Fruit fly (Drosophila melanogaster): ENCODE measurements around the gene CG10510.

Gene CG10510

dm6 chr3L:21252932-21253760 is 43.3 kb upstream of the CG10510 start:
- TF ChIP-seq Pif1A (GFP tag; optimal IDR thresholded peaks at IDR 0.05) = peak; percentile 60
- peak; percentile 43 for TF ChIP-seq Pif1B (GFP tag; optimal IDR thresholded peaks at IDR 0.05)
- TF ChIP-seq EcR (GFP tag; optimal IDR thresholded peaks at IDR 0.05) = peak; percentile 99
- no peak for TF ChIP-seq Ets98B (GFP tag; IDR thresholded peaks at IDR 0.05)
- TF ChIP-seq fd96Ca (GFP tag; IDR thresholded peaks at IDR 0.05) = no peak
- no peak for TF ChIP-seq Snoo (tag; optimal IDR thresholded peaks at IDR 0.05)
- peak; percentile 66 for TF ChIP-seq CG15710 (tag; optimal IDR thresholded peaks at IDR 0.05)
- no peak for TF ChIP-seq rn (GFP tag; IDR thresholded peaks at IDR 0.05)
- TF ChIP-seq CG10348 (GFP tag; IDR thresholded peaks at IDR 0.05) = no peak
- no peak for TF ChIP-seq CG12605 (GFP tag; IDR thresholded peaks at IDR 0.05)
- peak; percentile 91 for TF ChIP-seq CG9948 (tag; optimal IDR thresholded peaks at IDR 0.05)
- peak; percentile 71 for TF ChIP-seq CG14655 (GFP tag; optimal IDR thresholded peaks at IDR 0.05)
- TF ChIP-seq CG32121 (GFP tag; IDR thresholded peaks at IDR 0.05) = no peak
- peak; percentile 88 for TF ChIP-seq CG17806 (tag; optimal IDR thresholded peaks at IDR 0.05)
- peak; percentile 50 for TF ChIP-seq CG8301 (tag; optimal IDR thresholded peaks at IDR 0.05)
- peak; percentile 60 for TF ChIP-seq CG34367 (tag; optimal IDR thresholded peaks at IDR 0.05)
- peak; percentile 63 for TF ChIP-seq D1 (tag; optimal IDR thresholded peaks at IDR 0.05)
- TF ChIP-seq CG4496 (GFP tag; IDR thresholded peaks at IDR 0.05) = peak; percentile 6; the same call in 1 of the 3 replicates
- no peak for TF ChIP-seq gl (tag; optimal IDR thresholded peaks at IDR 0.05)
- peak; percentile 98 for TF ChIP-seq CG13204 (GFP tag; optimal IDR thresholded peaks at IDR 0.05)
- TF ChIP-seq CG8159 (tag; optimal IDR thresholded peaks at IDR 0.05) = peak; percentile 89

- no peak for TF ChIP-seq CG9948 (tag; optimal IDR thresholded peaks at IDR 0.05)
- peak; percentile 34 for TF ChIP-seq CG32121 (GFP tag; IDR thresholded peaks at IDR 0.05)
- no peak for TF ChIP-seq CG15710 (tag; optimal IDR thresholded peaks at IDR 0.05)
- no peak for TF ChIP-seq CG14655 (GFP tag; optimal IDR thresholded peaks at IDR 0.05)
- TF ChIP-seq rn (GFP tag; IDR thresholded peaks at IDR 0.05) = no peak
- no peak for TF ChIP-seq Pif1B (GFP tag; optimal IDR thresholded peaks at IDR 0.05)
- no peak for TF ChIP-seq CG17806 (tag; optimal IDR thresholded peaks at IDR 0.05)
- TF ChIP-seq CG10348 (GFP tag; IDR thresholded peaks at IDR 0.05) = no peak
- TF ChIP-seq fd96Ca (GFP tag; IDR thresholded peaks at IDR 0.05) = no peak
- peak; percentile 12; the same call in 1 of the 3 replicates for TF ChIP-seq CG4496 (GFP tag; IDR thresholded peaks at IDR 0.05)
- peak; percentile 93 for TF ChIP-seq EcR (GFP tag; optimal IDR thresholded peaks at IDR 0.05)
- TF ChIP-seq CG8301 (tag; optimal IDR thresholded peaks at IDR 0.05) = no peak
- TF ChIP-seq gl (tag; optimal IDR thresholded peaks at IDR 0.05) = no peak
- TF ChIP-seq CG8159 (tag; optimal IDR thresholded peaks at IDR 0.05) = no peak
- TF ChIP-seq Snoo (tag; optimal IDR thresholded peaks at IDR 0.05) = peak; percentile 32
- TF ChIP-seq CG12605 (GFP tag; IDR thresholded peaks at IDR 0.05) = no peak
- peak; percentile 74 for TF ChIP-seq CG13204 (GFP tag; optimal IDR thresholded peaks at IDR 0.05)
- no peak for TF ChIP-seq Ets98B (GFP tag; IDR thresholded peaks at IDR 0.05)
- TF ChIP-seq Pif1A (GFP tag; optimal IDR thresholded peaks at IDR 0.05) = no peak
- no peak for TF ChIP-seq D1 (tag; optimal IDR thresholded peaks at IDR 0.05)
- TF ChIP-seq CG34367 (tag; optimal IDR thresholded peaks at IDR 0.05) = no peak
Measured at dm6 chr3L:21252525-21252924, 42.6 kb upstream of the CG10510 start.

dm6 chr3L:21251381-21251780 is 41.5 kb upstream of the CG10510 start:
- peak; percentile 19 for TF ChIP-seq Snoo (tag; optimal IDR thresholded peaks at IDR 0.05)
- peak; percentile 55 for TF ChIP-seq CG9948 (tag; optimal IDR thresholded peaks at IDR 0.05)
- peak; percentile 47 for TF ChIP-seq Pif1A (GFP tag; optimal IDR thresholded peaks at IDR 0.05)
- TF ChIP-seq CG14655 (GFP tag; optimal IDR thresholded peaks at IDR 0.05) = peak; percentile 62
- TF ChIP-seq CG4496 (GFP tag; IDR thresholded peaks at IDR 0.05) = peak; percentile 54; the same call in 1 of the 3 replicates
- TF ChIP-seq CG8301 (tag; optimal IDR thresholded peaks at IDR 0.05) = peak; percentile 40
- TF ChIP-seq fd96Ca (GFP tag; IDR thresholded peaks at IDR 0.05) = peak; percentile 62; the same call in 2 of the 3 replicates
- peak; percentile 73 for TF ChIP-seq CG15710 (tag; optimal IDR thresholded peaks at IDR 0.05)
- peak; percentile 74; the same call in 1 of the 2 replicates for TF ChIP-seq CG32121 (GFP tag; IDR thresholded peaks at IDR 0.05)
- TF ChIP-seq CG8159 (tag; optimal IDR thresholded peaks at IDR 0.05) = peak; percentile 72
- peak; percentile 40 for TF ChIP-seq D1 (tag; optimal IDR thresholded peaks at IDR 0.05)
- TF ChIP-seq CG10348 (GFP tag; IDR thresholded peaks at IDR 0.05) = no peak
- peak; percentile 64 for TF ChIP-seq CG17806 (tag; optimal IDR thresholded peaks at IDR 0.05)
- peak; percentile 41 for TF ChIP-seq gl (tag; optimal IDR thresholded peaks at IDR 0.05)
- TF ChIP-seq CG12605 (GFP tag; IDR thresholded peaks at IDR 0.05) = peak; percentile 39; the same call in 1 of the 2 replicates
- TF ChIP-seq CG13204 (GFP tag; optimal IDR thresholded peaks at IDR 0.05) = peak; percentile 86
- peak; percentile 47; the same call in 1 of the 2 replicates for TF ChIP-seq Ets98B (GFP tag; IDR thresholded peaks at IDR 0.05)
- TF ChIP-seq EcR (GFP tag; optimal IDR thresholded peaks at IDR 0.05) = peak; percentile 95
- peak; percentile 61 for TF ChIP-seq CG34367 (tag; optimal IDR thresholded peaks at IDR 0.05)
- TF ChIP-seq rn (GFP tag; IDR thresholded peaks at IDR 0.05) = 0 out of 2 replicates have a peak, but pooled peaks have one; percentile 18
- TF ChIP-seq Pif1B (GFP tag; optimal IDR thresholded peaks at IDR 0.05) = peak; percentile 7

- no peak for TF ChIP-seq CG15710 (tag; optimal IDR thresholded peaks at IDR 0.05)
- TF ChIP-seq CG14655 (GFP tag; optimal IDR thresholded peaks at IDR 0.05) = peak; percentile 14
- TF ChIP-seq CG12605 (GFP tag; IDR thresholded peaks at IDR 0.05) = no peak
- TF ChIP-seq Pif1A (GFP tag; optimal IDR thresholded peaks at IDR 0.05) = peak; percentile 25
- TF ChIP-seq rn (GFP tag; IDR thresholded peaks at IDR 0.05) = no peak
- TF ChIP-seq CG10348 (GFP tag; IDR thresholded peaks at IDR 0.05) = no peak
- no peak for TF ChIP-seq CG8159 (tag; optimal IDR thresholded peaks at IDR 0.05)
- no peak for TF ChIP-seq CG34367 (tag; optimal IDR thresholded peaks at IDR 0.05)
- TF ChIP-seq CG9948 (tag; optimal IDR thresholded peaks at IDR 0.05) = peak; percentile 60
- TF ChIP-seq CG8301 (tag; optimal IDR thresholded peaks at IDR 0.05) = peak; percentile 6
- TF ChIP-seq gl (tag; optimal IDR thresholded peaks at IDR 0.05) = no peak
- no peak for TF ChIP-seq D1 (tag; optimal IDR thresholded peaks at IDR 0.05)
- peak; percentile 67 for TF ChIP-seq CG17806 (tag; optimal IDR thresholded peaks at IDR 0.05)
Measured at dm6 chr3L:21243417-21243816, 33.5 kb upstream of the CG10510 start.

Measured in whole organism, pupa.